Fruit fly (Drosophila melanogaster) whole organism, adult: ENCODE measurements around the gene CG14220.

Source experiments
- CG12768 ChIP-seq: fragments of 200-800 bp; sonication (Bioruptor generic); optimal IDR thresholded peaks from 2 replicates; lab custom pipeline; 2017; ENCODE audit warnings: missing biosample characterization, missing genetic modification characterization, mild to moderate bottlenecking, moderate library complexity, missing genetic modification reagents
- Mnt ChIP-seq: fragments of 200-800 bp; sonication (Bioruptor generic); optimal IDR thresholded peaks from 2 replicates; lab custom pipeline; 2016; ENCODE audit warnings: missing biosample characterization, mild to moderate bottlenecking, missing genetic modification characterization
- bab1 ChIP-seq: fragments of 200-800 bp; sonication (Bioruptor generic); optimal IDR thresholded peaks from 3 replicates; lab custom pipeline; 2019; ENCODE audit warnings: missing biosample characterization, mild to moderate bottlenecking, missing genetic modification characterization, moderate library complexity
- kay ChIP-seq: fragments of 200-800 bp; sonication (Bioruptor generic); peaks from one replicate; lab custom pipeline; 2016; ENCODE audit warnings: missing biosample characterization, missing genetic modification characterization, borderline replicate concordance
- ovo ChIP-seq: fragments of 200-800 bp; sonication (Bioruptor generic); optimal IDR thresholded peaks from 2 replicates; lab custom pipeline; 2016; ENCODE audit warnings: missing biosample characterization, missing genetic modification characterization
- toe ChIP-seq: fragments of 200-800 bp; sonication (Bioruptor generic); optimal IDR thresholded peaks from 2 replicates; lab custom pipeline; 2016; ENCODE audit warnings: missing biosample characterization, missing genetic modification characterization

- TF ChIP-seq CG12768 (GFP tag; lab: Kevin White, UChicago) (peak; percentile 79), ovo (peak; percentile 97), toe (GFP tag; lab: Kevin White, UChicago) (peak; percentile 77), Mnt (GFP tag; lab: Kevin White, UChicago) (peak; percentile 96), kay (GFP tag; lab: Kevin White, UChicago) (peak; percentile 58), bab1 (GFP tag; lab: Kevin White, UChicago) (peak; percentile 96)
Measured at dm6 chrX:19597684-19598363, 3.8 kb downstream of the CG14220 start, which contains the start of gene RpS10b.
